Fruit fly (Drosophila melanogaster): ENCODE data around the gene Gyc76C.
A peak's percentile ranks its signal among the peaks of the same experiment; 100 is the strongest.

The Gyc76C gene

DNA sequence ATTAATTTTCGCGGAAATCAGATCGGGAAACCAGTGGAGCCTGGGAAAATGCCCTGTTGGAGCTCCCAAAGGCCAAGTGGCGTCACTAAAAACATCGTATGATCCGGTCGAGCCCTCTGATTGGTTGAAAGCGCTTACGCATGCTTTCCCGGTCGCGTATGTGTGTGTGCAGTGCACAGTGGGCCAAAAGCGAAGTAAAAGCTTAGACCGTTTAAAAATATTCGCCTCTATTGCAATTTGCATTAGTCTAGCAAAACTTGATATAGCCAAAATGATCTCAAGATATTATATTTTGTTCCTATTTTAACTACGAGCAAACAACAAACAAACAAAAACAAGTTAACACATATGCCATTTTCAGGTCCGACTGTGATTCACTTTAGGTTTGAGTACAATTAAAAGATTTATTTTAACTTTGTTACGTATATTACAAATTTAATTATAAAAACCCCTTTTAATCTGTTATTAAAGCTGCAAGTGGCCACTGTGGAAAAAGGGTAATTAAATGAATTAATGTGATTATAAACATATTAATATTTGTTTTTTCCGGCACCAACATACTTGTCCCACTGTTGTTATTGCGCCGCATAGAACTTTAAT is 934 bp upstream of the Gyc76C start (continued):
- TF ChIP-seq dimm (GFP tag; IDR thresholded peaks at IDR 0.05) (no peak), Sox100B (GFP tag; optimal IDR thresholded peaks at IDR 0.05) (peak; percentile 94), CG12299 (tag; optimal IDR thresholded peaks at IDR 0.05) (peak; percentile 80), CG2129 (GFP tag; IDR thresholded peaks at IDR 0.05; ENCODE audit: partially characterized antibody) (0 out of 2 replicates have a peak, but pooled peaks have one; percentile 13), CG1602 (GFP tag; optimal IDR thresholded peaks at IDR 0.05) (peak; percentile 73), Sry-δ (GFP tag; optimal IDR thresholded peaks at IDR 0.05) (peak; percentile 16), Eip74EF (GFP tag; optimal IDR thresholded peaks at IDR 0.05) (peak in 1 of 2 experiments; percentile 90), CG11093 (GFP tag; IDR thresholded peaks at IDR 0.05) (0 out of 3 replicates have a peak, but pooled peaks have one; percentile 43), Nf-YC (tag; optimal IDR thresholded peaks at IDR 0.05) (peak; percentile 99), CoRest (tag; optimal IDR thresholded peaks at IDR 0.05) (peak; percentile 92), Stat92E (GFP tag; optimal IDR thresholded peaks at IDR 0.05) (peak in 1 of 3 experiments; percentile 2), CG11456 (GFP tag; IDR thresholded peaks at IDR 0.05) (peak; percentile 40; the same call in 2 of the 3 replicates), klu (GFP tag; IDR thresholded peaks at IDR 0.05) (peak; percentile 56; the same call in 1 of the 2 replicates), CG3065 (GFP tag; optimal IDR thresholded peaks at IDR 0.05) (peak; percentile 51), CG13624 (GFP tag; optimal IDR thresholded peaks at IDR 0.05) (peak; percentile 85), CG12155 (GFP tag; optimal IDR thresholded peaks at IDR 0.05) (peak; percentile 66), CG8089 (GFP tag; optimal IDR thresholded peaks at IDR 0.05) (peak; percentile 63), CG17802 (tag; optimal IDR thresholded peaks at IDR 0.05) (peak; percentile 44), Ptx1 (GFP tag; IDR thresholded peaks at IDR 0.05) (peak; percentile 76), Vsx1 (GFP tag; optimal IDR thresholded peaks at IDR 0.05) (no peak), cg (GFP tag; optimal IDR thresholded peaks at IDR 0.05) (peak; percentile 87), Fer1 (GFP tag; optimal IDR thresholded peaks at IDR 0.05) (peak; percentile 92), CG31365 (tag; optimal IDR thresholded peaks at IDR 0.05) (no peak), eyg (GFP tag; optimal IDR thresholded peaks at IDR 0.05) (peak; percentile 55), pnt (GFP tag; optimal IDR thresholded peaks at IDR 0.05) (peak; percentile 46), ase (GFP tag; IDR thresholded peaks at IDR 0.05) (0 out of 3 replicates have a peak, but pooled peaks have one; percentile 11), CG4820 (GFP tag; optimal IDR thresholded peaks at IDR 0.05) (peak; percentile 67), hb (GFP tag; IDR thresholded peaks at IDR 0.05; ENCODE audit: partially characterized antibody) (no peak), CG16813 (GFP tag; IDR thresholded peaks at IDR 0.05; ENCODE audit: partially characterized antibody) (no peak), dmrt99B (tag; optimal IDR thresholded peaks at IDR 0.05) (peak; percentile 91), Max (GFP tag; optimal IDR thresholded peaks at IDR 0.05) (peak; percentile 83), ssp (GFP tag; IDR thresholded peaks at IDR 0.05) (peak; percentile 49), cato (GFP tag; optimal IDR thresholded peaks at IDR 0.05; ENCODE audit: borderline replicate concordance) (peak; percentile 79), CG3407 (GFP tag; optimal IDR thresholded peaks at IDR 0.05) (peak; percentile 73), CG14441 (GFP tag; IDR thresholded peaks at IDR 0.05) (peak; percentile 57), H15 (GFP tag; IDR thresholded peaks at IDR 0.05) (peak; percentile 60; the same call in 1 of the 3 replicates), CG8281 (tag; optimal IDR thresholded peaks at IDR 0.05) (peak; percentile 69), ATbp (GFP tag; optimal IDR thresholded peaks at IDR 0.05) (peak; percentile 79), CG43689 (GFP tag; IDR thresholded peaks at IDR 0.05) (no peak), Dad (GFP tag; optimal IDR thresholded peaks at IDR 0.05) (peak; percentile 35), Xrp1 (GFP tag; IDR thresholded peaks at IDR 0.05) (peak; percentile 82), yki (optimal IDR thresholded peaks at IDR 0.05) (no peak), sna (GFP tag; IDR thresholded peaks at IDR 0.05; ENCODE audit: partially characterized antibody) (peak; percentile 33; the same call in 1 of the 2 replicates), CG15073 (GFP tag; optimal IDR thresholded peaks at IDR 0.05) (peak; percentile 52), CG10462 (GFP tag; optimal IDR thresholded peaks at IDR 0.05) (peak; percentile 69), schlank (tag; optimal IDR thresholded peaks at IDR 0.05) (peak; percentile 75), HLH4C (GFP tag; IDR thresholded peaks at IDR 0.05; ENCODE audit: partially characterized antibody) (peak; percentile 42; the same call in 1 of the 3 replicates), Bteb2 (GFP tag; optimal IDR thresholded peaks at IDR 0.05) (peak; percentile 74), CG18619 (GFP tag; optimal IDR thresholded peaks at IDR 0.05) (peak; percentile 90)
